Fruit fly (Drosophila melanogaster) whole organism, adult: Measurements from ENCODE around the gene CG14074.
A peak's percentile ranks its signal among the peaks of the same experiment; 100 is the strongest.

Experiments used
- Crg-1 ChIP-seq: fragments of 200-800 bp; sonication (Bioruptor generic); optimal IDR thresholded peaks from 2 replicates; lab custom pipeline; 2016; ENCODE audit warnings: missing biosample characterization, missing genetic modification characterization
- cic ChIP-seq: fragments of 200-800 bp; sonication (Bioruptor generic); optimal IDR thresholded peaks from 2 replicates; lab custom pipeline; 2017; ENCODE audit warnings: missing biosample characterization, mild to moderate bottlenecking, missing genetic modification characterization, moderate library complexity
- kay ChIP-seq: fragments of 200-800 bp; sonication (Bioruptor generic); peaks from one replicate; lab custom pipeline; 2016; ENCODE audit warnings: missing biosample characterization, missing genetic modification characterization, borderline replicate concordance

DNA sequence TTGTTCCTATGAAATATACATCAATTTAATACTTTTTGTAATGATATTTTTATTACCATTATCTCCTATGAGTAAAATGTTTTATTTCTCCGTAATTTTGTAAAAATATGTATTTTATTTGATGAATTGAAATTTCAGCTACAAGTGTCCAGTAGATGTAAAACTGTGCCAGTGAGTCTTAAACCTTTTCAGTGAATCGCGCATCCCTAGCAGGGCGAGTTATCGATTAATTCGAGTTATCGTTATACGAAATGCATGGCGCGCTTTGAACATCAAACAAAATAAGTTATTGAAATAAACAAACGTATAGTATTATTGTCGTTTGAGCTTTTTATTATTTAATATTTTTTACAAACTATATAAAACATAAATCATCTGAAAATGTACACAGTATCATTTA is 37.7 kb upstream of the CG14074 start:
- TF ChIP-seq Crg-1: no peak
- TF ChIP-seq kay (GFP tag; lab: Kevin White, UChicago): peak; percentile 47
- peak; percentile 10 for TF ChIP-seq cic
